Worm (Caenorhabditis elegans) whole organism, young adult: Measurements from ENCODE around the gene stt-3.

Experiments used
- F49E8.2 ChIP-seq: sonication (generic microtip); optimal IDR thresholded peaks from 3 replicates; lab custom pipeline; 2017; ENCODE audit warnings: missing genetic modification characterization, mild to moderate bottlenecking, missing compliant biosample characterization, antibody characterized with exemption, moderate library complexity; ENCODE audit not compliant: insufficient read depth
- Y67H2A.10 ChIP-seq: fragments of 200-800 bp; sonication (Bioruptor generic); conservative IDR thresholded peaks from 2 replicates; pipeline ENCODE4 v1.3.6; 2022; ENCODE audit warnings: missing genetic modification reagents, missing genetic modification characterization, missing compliant biosample characterization
- ama-1 ChIP-seq, 3 experiments: fragments of 150-350 bp in 1 of 3; sonication (generic microtip) in 2 of 3; optimal IDR thresholded peaks; 2 replicates each; lab custom pipeline; 2014 to 2018; ENCODE audit warnings: missing biosample characterization in 2 of 3, missing genetic modification characterization in 2 of 3, missing genetic modification reagents in 2 of 3
- atf-7 ChIP-seq: sonication (generic microtip); optimal IDR thresholded peaks from 2 replicates; lab custom pipeline; 2017; ENCODE audit warnings: mild to moderate bottlenecking, missing genetic modification characterization, missing compliant biosample characterization
- lin-35 ChIP-seq, 3 experiments: fragments of 150-350 bp in 2 of 3; sonication (generic microtip) in 1 of 3; optimal IDR thresholded peaks; 2 replicates each; lab custom pipeline; 2014 to 2018; ENCODE audit warnings: missing biosample characterization in 3 of 3, missing genetic modification characterization in 3 of 3, missing genetic modification reagents in 3 of 3
- pha-4 ChIP-seq: fragments of 150-350 bp; sonication (generic microtip); optimal IDR thresholded peaks from 2 replicates; lab custom pipeline; 2014; ENCODE audit warnings: missing biosample characterization, missing genetic modification reagents, missing genetic modification characterization
- sea-2 ChIP-seq: fragments of 200-800 bp; sonication (Bioruptor generic); IDR thresholded peaks from 2 replicates; pipeline ENCODE4 v1.3.6; 2022; ENCODE audit warnings: missing genetic modification characterization, missing compliant biosample characterization

- TF ChIP-seq sea-2 (GFP tag; lab: Robert Waterston, UW), result no peak
- no peak for TF ChIP-seq atf-7 (tag; lab: Kevin White, UChicago)
- TF ChIP-seq pha-4 (tag; lab: Kevin White, UChicago), result no peak
- TF ChIP-seq Y67H2A.10 (GFP tag; lab: Robert Waterston, UW), result no peak
- no peak for TF ChIP-seq F49E8.2 (tag; lab: Kevin White, UChicago)
- no peak for TF ChIP-seq ama-1 (optimal IDR thresholded peaks at IDR 0.05; lab: Kevin White, UChicago)
- TF ChIP-seq ama-1 (GFP tag; optimal IDR thresholded peaks at IDR 0.05; lab: Kevin White, UChicago), result no peak
- TF ChIP-seq lin-35 (GFP tag; optimal IDR thresholded peaks at IDR 0.05; lab: Kevin White, UChicago), result no peak
Observed at ce11 chrIII:6248064-6248687, at the start of gene stt-3, which contains the start of gene gen-1.
